Worm (Caenorhabditis elegans): ENCODE results near the gene F18H3.1.

F18H3.1 gene

ce11 chrX:13530015-13530778 is 10.7 kb downstream of the F18H3.1 start:
- no peak for TF ChIP-seq hmg-4 (GFP tag; optimal IDR thresholded peaks at IDR 0.05)
- no peak for TF ChIP-seq tbx-11 (GFP tag; IDR thresholded peaks at IDR 0.05)
- TF ChIP-seq ets-7 (tag; optimal IDR thresholded peaks at IDR 0.05): no peak
- no peak for TF ChIP-seq tra-4 (tag; optimal IDR thresholded peaks at IDR 0.05)
- TF ChIP-seq pes-1 (GFP tag; IDR thresholded peaks at IDR 0.05): no peak
- TF ChIP-seq scrt-1 (GFP tag; IDR thresholded peaks at IDR 0.05): no peak
- no peak for TF ChIP-seq B0310.2 (tag; optimal IDR thresholded peaks at IDR 0.05)
- no peak for TF ChIP-seq flt-1 (GFP tag; IDR thresholded peaks at IDR 0.05)

ce11 chrX:13532424-13533309 is 13.2 kb downstream of the F18H3.1 start, which contains the start of gene acr-12:
TSS of gene acr-12 (plus strand) at chrX:13532853.
- no peak for TF ChIP-seq ama-1 (optimal IDR thresholded peaks at IDR 0.05)
- no peak for TF ChIP-seq ets-7 (tag; optimal IDR thresholded peaks at IDR 0.05)
- TF ChIP-seq scrt-1 (GFP tag; IDR thresholded peaks at IDR 0.05): no peak
- no peak for TF ChIP-seq sea-1 (GFP tag; conservative IDR thresholded peaks at IDR 0.05)
- no peak for TF ChIP-seq aly-1 (tag; optimal IDR thresholded peaks at IDR 0.05)
- TF ChIP-seq hmg-4 (GFP tag; optimal IDR thresholded peaks at IDR 0.05): peak; percentile 16

DNA sequence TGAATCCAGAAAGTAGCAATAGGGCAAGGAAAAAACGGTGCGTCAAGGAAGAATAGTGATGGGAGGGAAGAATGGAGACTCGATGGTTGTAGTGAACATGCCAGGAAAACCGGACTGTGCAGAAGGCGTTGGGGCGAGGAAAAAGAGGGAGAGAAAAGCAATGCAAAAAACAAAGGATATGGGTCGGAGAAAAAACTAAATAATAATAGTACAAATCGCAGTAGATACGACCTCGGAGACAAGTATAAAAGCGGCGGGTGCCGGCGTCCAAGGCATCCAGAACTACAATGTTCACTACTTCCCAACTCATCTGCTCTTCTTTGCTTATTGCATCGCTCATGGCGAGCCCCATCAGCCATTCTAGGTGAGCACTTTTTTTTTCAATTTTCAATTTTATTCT is 17.3 kb downstream of the F18H3.1 start, which contains the start of gene R01E6.5:
R01E6.5 (plus strand) TSS at position 301 of the 400 bp plus-strand sequence.
- TF ChIP-seq hnd-1 (tag; optimal IDR thresholded peaks at IDR 0.05): no peak
- TF ChIP-seq pes-1 (GFP tag; IDR thresholded peaks at IDR 0.05): no peak
- no peak for TF ChIP-seq ama-1 (optimal IDR thresholded peaks at IDR 0.05)
- no peak for TF ChIP-seq B0310.2 (tag; optimal IDR thresholded peaks at IDR 0.05)
- no peak for TF ChIP-seq ets-7 (tag; optimal IDR thresholded peaks at IDR 0.05)
- no peak for TF ChIP-seq sea-1 (GFP tag; conservative IDR thresholded peaks at IDR 0.05)
- no peak for TF ChIP-seq F13C5.2 (tag; optimal IDR thresholded peaks at IDR 0.05)
- TF ChIP-seq ceh-13 (GFP tag; optimal IDR thresholded peaks at IDR 0.05): no peak
- no peak for TF ChIP-seq hmg-4 (GFP tag; optimal IDR thresholded peaks at IDR 0.05)
- no peak for TF ChIP-seq tbx-11 (GFP tag; IDR thresholded peaks at IDR 0.05)
- TF ChIP-seq tra-4 (tag; optimal IDR thresholded peaks at IDR 0.05): no peak
- no peak for TF ChIP-seq tbx-37 (GFP tag; conservative IDR thresholded peaks at IDR 0.05)
- no peak for TF ChIP-seq scrt-1 (GFP tag; IDR thresholded peaks at IDR 0.05)
- TF ChIP-seq ceh-36 (tag; optimal IDR thresholded peaks at IDR 0.05): no peak
- TF ChIP-seq aly-1 (tag; optimal IDR thresholded peaks at IDR 0.05): no peak
- no peak for TF ChIP-seq hmbx-1 (tag; optimal IDR thresholded peaks at IDR 0.05)
- no peak for TF ChIP-seq flt-1 (GFP tag; IDR thresholded peaks at IDR 0.05)

- TF ChIP-seq scrt-1 (GFP tag; IDR thresholded peaks at IDR 0.05): no peak
- no peak for TF ChIP-seq tbx-37 (GFP tag; conservative IDR thresholded peaks at IDR 0.05)
- no peak for TF ChIP-seq hnd-1 (tag; optimal IDR thresholded peaks at IDR 0.05)
Observed at ce11 chrX:13539701-13540100, 20.2 kb downstream of the F18H3.1 start.

DNA sequence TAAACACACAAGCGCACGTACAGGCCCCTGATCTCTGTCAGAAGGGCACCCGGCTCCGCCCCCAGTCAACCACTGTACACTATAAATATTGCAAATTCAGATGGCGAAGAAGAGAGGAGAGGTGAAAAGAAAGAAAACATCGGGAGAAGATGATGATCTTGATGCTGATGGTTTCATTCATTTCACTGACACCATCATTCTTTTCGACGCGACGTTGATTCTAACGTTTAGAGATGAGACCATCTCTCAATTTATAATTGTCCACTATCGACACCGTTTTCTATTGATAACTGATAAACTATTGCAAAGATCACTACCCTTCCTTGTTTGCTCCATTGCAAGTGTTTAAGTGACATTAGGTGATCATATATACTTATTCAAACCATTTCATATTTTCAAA is 21.9 kb downstream of the F18H3.1 start:
- TF ChIP-seq flt-1 (GFP tag; IDR thresholded peaks at IDR 0.05): no peak
- no peak for TF ChIP-seq hmbx-1 (tag; optimal IDR thresholded peaks at IDR 0.05)
- TF ChIP-seq ceh-13 (GFP tag; optimal IDR thresholded peaks at IDR 0.05): no peak
- no peak for TF ChIP-seq ceh-36 (tag; optimal IDR thresholded peaks at IDR 0.05)
- TF ChIP-seq B0310.2 (tag; optimal IDR thresholded peaks at IDR 0.05): no peak
- TF ChIP-seq scrt-1 (GFP tag; IDR thresholded peaks at IDR 0.05): no peak
- TF ChIP-seq pes-1 (GFP tag; IDR thresholded peaks at IDR 0.05): no peak
- TF ChIP-seq tbx-11 (GFP tag; IDR thresholded peaks at IDR 0.05): no peak
- TF ChIP-seq tbx-37 (GFP tag; conservative IDR thresholded peaks at IDR 0.05): no peak
- no peak for TF ChIP-seq ets-7 (tag; optimal IDR thresholded peaks at IDR 0.05)
- TF ChIP-seq ama-1 (optimal IDR thresholded peaks at IDR 0.05): no peak
- no peak for TF ChIP-seq tra-4 (tag; optimal IDR thresholded peaks at IDR 0.05)
- TF ChIP-seq sea-1 (GFP tag; conservative IDR thresholded peaks at IDR 0.05): no peak
- no peak for TF ChIP-seq hnd-1 (tag; optimal IDR thresholded peaks at IDR 0.05)

- TF ChIP-seq tbx-11 (GFP tag; IDR thresholded peaks at IDR 0.05) (no peak), pes-1 (GFP tag; IDR thresholded peaks at IDR 0.05) (no peak), hmg-4 (GFP tag; optimal IDR thresholded peaks at IDR 0.05) (no peak), aly-1 (tag; optimal IDR thresholded peaks at IDR 0.05) (no peak), tra-4 (tag; optimal IDR thresholded peaks at IDR 0.05) (no peak), tbx-37 (GFP tag; conservative IDR thresholded peaks at IDR 0.05) (no peak), scrt-1 (GFP tag; IDR thresholded peaks at IDR 0.05) (no peak), hnd-1 (tag; optimal IDR thresholded peaks at IDR 0.05) (no peak), B0310.2 (tag; optimal IDR thresholded peaks at IDR 0.05) (no peak)
Observed at ce11 chrX:13542236-13542635, 22.8 kb downstream of the F18H3.1 start, which contains the start of gene cah-4. TSS of gene cah-4 (plus strand) at chrX:13542574.

DNA sequence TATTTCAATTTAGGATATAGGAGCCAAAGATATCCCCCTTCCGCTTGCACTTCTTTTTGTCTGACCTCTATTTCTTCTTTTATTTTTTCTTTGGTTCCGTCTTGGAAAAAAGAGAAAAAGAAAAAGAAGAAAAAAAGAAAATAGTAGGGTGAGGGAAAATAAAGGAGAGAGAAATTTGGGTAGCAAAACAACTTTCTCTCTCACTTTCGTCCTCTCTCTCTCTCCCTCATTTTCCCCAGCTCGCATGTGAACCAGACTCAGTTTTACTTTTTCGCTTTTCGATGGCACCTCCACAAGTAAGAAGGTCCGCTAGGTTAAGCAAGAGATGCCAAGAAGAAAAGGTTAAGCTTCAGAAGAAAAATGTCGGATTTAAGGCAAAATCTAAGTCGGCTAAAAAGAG is 23.3 kb downstream of the F18H3.1 start:
- TF ChIP-seq ets-7 (tag; optimal IDR thresholded peaks at IDR 0.05) (no peak), hmbx-1 (tag; optimal IDR thresholded peaks at IDR 0.05) (no peak)

- TF ChIP-seq flt-1 (GFP tag; IDR thresholded peaks at IDR 0.05) (no peak), tra-4 (tag; optimal IDR thresholded peaks at IDR 0.05) (no peak), F13C5.2 (tag; optimal IDR thresholded peaks at IDR 0.05) (no peak), aly-1 (tag; optimal IDR thresholded peaks at IDR 0.05) (no peak), ceh-13 (GFP tag; optimal IDR thresholded peaks at IDR 0.05) (no peak), ceh-36 (tag; optimal IDR thresholded peaks at IDR 0.05) (no peak), hmg-4 (GFP tag; optimal IDR thresholded peaks at IDR 0.05) (no peak), tbx-37 (GFP tag; conservative IDR thresholded peaks at IDR 0.05) (no peak)
Observed at ce11 chrX:13543350-13543749, 23.9 kb downstream of the F18H3.1 start.
